Worm (Caenorhabditis elegans): ENCODE data around the gene rpi-2.

The rpi-2 gene

ce11 chrIV:1738892-1739291, 27.8 kb downstream of the rpi-2 start:
- TF ChIP-seq unc-55 (GFP tag; optimal IDR thresholded peaks at IDR 0.05) (no peak), sma-9 (GFP tag; optimal IDR thresholded peaks at IDR 0.05) (peak; percentile 2), sma-9 (tag; optimal IDR thresholded peaks at IDR 0.05) (no peak), lin-13 (GFP tag; optimal IDR thresholded peaks at IDR 0.05) (no peak), C34F6.9 (tag; optimal IDR thresholded peaks at IDR 0.05) (peak; percentile 5), nhr-11 (tag; optimal IDR thresholded peaks at IDR 0.05) (no peak), ztf-4 (tag; optimal IDR thresholded peaks at IDR 0.05) (peak; percentile 9)

- TF ChIP-seq crh-2 (tag; optimal IDR thresholded peaks at IDR 0.05) (no peak), gmeb-1 (tag; optimal IDR thresholded peaks at IDR 0.05) (no peak), nhr-23 (tag; optimal IDR thresholded peaks at IDR 0.05) (no peak), sma-3 (GFP tag; optimal IDR thresholded peaks at IDR 0.05) (no peak), lin-39 (tag; optimal IDR thresholded peaks at IDR 0.05) (no peak), dmd-4 (tag; optimal IDR thresholded peaks at IDR 0.05) (no peak), lin-11 (tag; optimal IDR thresholded peaks at IDR 0.05) (no peak), nhr-237 (tag; optimal IDR thresholded peaks at IDR 0.05) (no peak), aly-2 (tag; optimal IDR thresholded peaks at IDR 0.05) (no peak), alr-1 (tag; optimal IDR thresholded peaks at IDR 0.05) (no peak), nhr-10 (tag; optimal IDR thresholded peaks at IDR 0.05) (no peak), snpc-4 (tag; optimal IDR thresholded peaks at IDR 0.05) (no peak), nhr-12 (tag; optimal IDR thresholded peaks at IDR 0.05) (no peak), ZK546.5 (tag; optimal IDR thresholded peaks at IDR 0.05) (no peak), C34F6.9 (tag; optimal IDR thresholded peaks at IDR 0.05) (no peak)
Measured at ce11 chrIV:1739366-1740104, 28.5 kb downstream of the rpi-2 start.

ce11 chrIV:1740105-1741023, 29.3 kb downstream of the rpi-2 start, which contains the start of gene ptpn-22:
Gene ptpn-22 (minus strand): TSS chrIV:1740262.
- TF ChIP-seq ceh-82 (tag; optimal IDR thresholded peaks at IDR 0.05) (no peak), R02D3.7 (tag; optimal IDR thresholded peaks at IDR 0.05) (no peak), ceh-16 (tag; optimal IDR thresholded peaks at IDR 0.05) (no peak)

- TF ChIP-seq nhr-10 (tag; optimal IDR thresholded peaks at IDR 0.05) (no peak), egl-27 (tag; optimal IDR thresholded peaks at IDR 0.05) (no peak), mab-5 (tag; optimal IDR thresholded peaks at IDR 0.05) (peak; percentile 43), lin-39 (tag; optimal IDR thresholded peaks at IDR 0.05) (no peak), nhr-129 (tag; optimal IDR thresholded peaks at IDR 0.05) (peak; percentile 79), unc-55 (GFP tag; optimal IDR thresholded peaks at IDR 0.05) (peak; percentile 90), F13H6.1 (tag; optimal IDR thresholded peaks at IDR 0.05) (peak; percentile 82), mdl-1 (tag; optimal IDR thresholded peaks at IDR 0.05) (peak in 1 of 2 experiments; percentile 69), nhr-6 (tag; optimal IDR thresholded peaks at IDR 0.05) (peak; percentile 31), C34F6.9 (tag; optimal IDR thresholded peaks at IDR 0.05) (peak; percentile 85), gmeb-1 (tag; optimal IDR thresholded peaks at IDR 0.05) (peak; percentile 78), nhr-21 (tag; optimal IDR thresholded peaks at IDR 0.05) (peak; percentile 59), lsy-2 (tag; optimal IDR thresholded peaks at IDR 0.05) (peak; percentile 52 to 87), ztf-1 (GFP tag; conservative IDR thresholded peaks at IDR 0.05) (no peak), unc-62 (GFP tag; optimal IDR thresholded peaks at IDR 0.05) (no peak), lin-13 (GFP tag; optimal IDR thresholded peaks at IDR 0.05) (peak; percentile 86), snpc-4 (tag; optimal IDR thresholded peaks at IDR 0.05) (peak; percentile 42), sma-9 (GFP tag; optimal IDR thresholded peaks at IDR 0.05) (peak; percentile 74), sma-9 (tag; optimal IDR thresholded peaks at IDR 0.05) (no peak), zag-1 (tag; optimal IDR thresholded peaks at IDR 0.05) (peak; percentile 44), mbf-1 (tag; optimal IDR thresholded peaks at IDR 0.05) (no peak), lin-11 (tag; optimal IDR thresholded peaks at IDR 0.05) (peak; percentile 38), ceh-16 (tag; optimal IDR thresholded peaks at IDR 0.05) (peak; percentile 20), ceh-82 (tag; optimal IDR thresholded peaks at IDR 0.05) (peak; percentile 8), crh-2 (tag; optimal IDR thresholded peaks at IDR 0.05) (peak; percentile 100), sem-4 (tag; optimal IDR thresholded peaks at IDR 0.05) (peak; percentile 56), ztf-4 (tag; optimal IDR thresholded peaks at IDR 0.05) (peak; percentile 66), fos-1 (tag; optimal IDR thresholded peaks at IDR 0.05) (peak; percentile 77), Y55F3AM.14 (GFP tag; optimal IDR thresholded peaks at IDR 0.05) (peak; percentile 61), sma-3 (GFP tag; optimal IDR thresholded peaks at IDR 0.05) (peak; percentile 90), nhr-25 (tag; optimal IDR thresholded peaks at IDR 0.05) (peak; percentile 72)
Measured at ce11 chrIV:1745453-1746051, 34.5 kb downstream of the rpi-2 start, which contains the start of the genes Y41D4A.6 and Y41D4A.4. Gene Y41D4A.6 (minus strand): TSS chrIV:1745503. Gene Y41D4A.4 (plus strand): TSS chrIV:1746001.
